Worm (Caenorhabditis elegans): ENCODE measurements around the gene D1054.9.

The D1054.9 gene

DNA sequence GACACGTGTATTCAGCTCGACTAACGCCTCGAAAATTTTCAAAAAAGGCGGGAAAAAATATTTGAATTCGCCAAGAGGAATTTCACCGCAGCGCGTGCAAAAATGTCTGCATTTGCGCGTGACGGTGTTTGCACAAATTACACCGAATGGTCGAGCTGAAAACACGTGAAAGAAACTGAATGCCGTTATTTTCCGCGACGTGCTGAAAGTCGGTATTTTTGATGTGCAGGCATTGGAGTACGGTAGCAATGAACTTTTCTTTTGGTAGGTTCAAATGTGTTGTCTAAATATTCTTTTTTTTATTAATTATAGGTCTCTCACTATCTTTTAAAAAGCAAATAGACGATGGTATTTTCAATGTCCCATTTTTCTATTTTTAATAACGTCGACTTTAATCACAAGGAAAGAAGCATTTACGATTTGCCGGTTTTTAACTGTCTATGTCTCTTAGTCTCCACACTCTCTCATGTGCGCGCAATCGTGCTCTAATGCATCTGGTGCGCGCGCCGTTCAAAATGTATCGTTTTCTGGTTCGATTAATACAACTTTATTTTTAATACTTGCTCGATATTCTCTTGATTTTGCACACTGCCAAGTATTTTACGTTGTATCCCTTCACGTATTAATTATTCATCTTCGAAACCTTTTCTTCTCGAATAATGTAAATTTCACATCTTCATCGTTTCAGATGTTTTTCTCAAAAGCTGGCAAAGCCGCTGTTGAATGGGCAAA, 22.7 kb upstream of the D1054.9 start, which contains the start of the genes C29A12.1 and lig-1 (continued):
- no peak for TF ChIP-seq skn-1 (tag; optimal IDR thresholded peaks at IDR 0.05)
- no peak for TF ChIP-seq ztf-7 (tag; optimal IDR thresholded peaks at IDR 0.05)
- TF ChIP-seq nhr-41 (GFP tag; IDR thresholded peaks at IDR 0.05): no peak
- no peak for TF ChIP-seq ZK546.5 (tag; optimal IDR thresholded peaks at IDR 0.05)

DNA sequence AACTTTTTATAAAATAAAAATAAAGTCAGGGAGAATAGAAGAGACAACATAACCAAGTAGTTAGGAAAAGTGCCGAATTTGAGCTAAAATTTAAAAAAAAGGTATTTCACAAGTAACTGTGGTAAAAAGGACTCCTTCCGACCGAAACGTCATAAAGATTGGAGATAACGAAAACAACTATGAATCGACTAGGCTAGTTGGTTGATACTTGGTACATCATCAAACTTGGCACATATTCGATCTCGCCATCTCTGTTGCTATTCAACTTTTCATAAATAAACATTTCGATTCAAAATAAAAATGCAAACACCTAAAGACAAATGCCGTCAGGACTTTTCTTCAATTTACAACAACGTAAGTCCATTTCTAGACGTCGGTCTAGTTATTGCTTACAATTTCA, 20.9 kb upstream of the D1054.9 start, which contains the start of gene C29A12.22:
Gene C29A12.22 (plus strand): TSS at position 301 of the 400 bp plus-strand sequence.
- TF ChIP-seq nhr-41 (GFP tag; IDR thresholded peaks at IDR 0.05): no peak
- no peak for TF ChIP-seq aha-1 (tag)
- TF ChIP-seq saeg-2 (GFP tag; IDR thresholded peaks at IDR 0.05): no peak
- no peak for TF ChIP-seq ceh-28 (tag; optimal IDR thresholded peaks at IDR 0.05)
- no peak for TF ChIP-seq attf-4 (tag; optimal IDR thresholded peaks at IDR 0.05)
- TF ChIP-seq F10B5.3 (tag; optimal IDR thresholded peaks at IDR 0.05): no peak
- TF ChIP-seq Y5F2A.4 (GFP tag; optimal IDR thresholded peaks at IDR 0.05): no peak
- no peak for TF ChIP-seq pqm-1 (tag; optimal IDR thresholded peaks at IDR 0.05)
- TF ChIP-seq fos-1 (tag; optimal IDR thresholded peaks at IDR 0.05): no peak
- no peak for TF ChIP-seq F44E2.7 (GFP tag; IDR thresholded peaks at IDR 0.05)
- TF ChIP-seq ztf-11 (tag; optimal IDR thresholded peaks at IDR 0.05): no peak
- no peak for TF ChIP-seq lim-7 (GFP tag; IDR thresholded peaks at IDR 0.05)
- TF ChIP-seq F49E8.2 (tag; optimal IDR thresholded peaks at IDR 0.05; ENCODE audit: borderline replicate concordance): no peak
- no peak for TF ChIP-seq ZK546.5 (tag; optimal IDR thresholded peaks at IDR 0.05)
- TF ChIP-seq egl-27 (tag; optimal IDR thresholded peaks at IDR 0.05): no peak
- TF ChIP-seq php-3 (GFP tag; IDR thresholded peaks at IDR 0.05): no peak

DNA sequence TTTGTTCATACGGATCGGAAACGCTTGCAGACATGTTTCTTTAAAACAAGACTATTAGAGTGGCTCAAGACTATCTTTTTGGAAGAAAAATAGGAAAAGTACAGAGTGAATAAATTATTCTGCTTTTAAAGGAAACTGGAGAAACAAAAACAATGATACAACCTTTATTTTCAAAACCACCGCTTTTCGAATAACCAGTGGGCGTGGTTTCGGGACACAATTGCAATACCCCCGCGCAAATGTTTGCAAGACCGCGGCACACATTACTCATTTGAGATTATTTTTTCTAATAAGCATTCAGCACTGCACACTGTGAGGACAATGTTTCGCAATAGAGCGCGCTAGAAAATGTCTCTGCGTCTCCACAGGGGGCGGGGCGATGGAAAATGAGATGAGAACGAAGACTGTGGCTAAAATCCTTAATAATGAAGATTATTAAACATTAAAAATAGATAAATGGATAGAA, 17.0 kb upstream of the D1054.9 start, which contains the start of gene plrg-1:
Gene plrg-1 (minus strand): TSS at position 51 of the 466 bp plus-strand sequence.
- TF ChIP-seq F10B5.3 (tag; optimal IDR thresholded peaks at IDR 0.05) (peak; percentile 60), ceh-20 (GFP tag; IDR thresholded peaks at IDR 0.05) (peak; percentile 89), nhr-11 (tag; optimal IDR thresholded peaks at IDR 0.05) (peak; percentile 78), daf-19 (GFP tag; conservative IDR thresholded peaks at IDR 0.05) (peak; percentile 68; the same call in 1 of the 2 replicates), nhr-28 (tag; optimal IDR thresholded peaks at IDR 0.05) (peak; percentile 85), nhr-48 (tag; optimal IDR thresholded peaks at IDR 0.05) (peak; percentile 78), F37D6.2 (tag; optimal IDR thresholded peaks at IDR 0.05) (peak; percentile 62), nhr-111 (GFP tag; optimal IDR thresholded peaks at IDR 0.05) (no peak), lin-13 (GFP tag; optimal IDR thresholded peaks at IDR 0.05) (peak; percentile 85), php-3 (GFP tag; IDR thresholded peaks at IDR 0.05) (peak; percentile 77), ZK337.2 (GFP tag; IDR thresholded peaks at IDR 0.05) (no peak), T20F7.1 (GFP tag; optimal IDR thresholded peaks at IDR 0.05) (no peak), vab-7 (GFP tag; IDR thresholded peaks at IDR 0.05) (peak; percentile 88), lin-38 (GFP tag; IDR thresholded peaks at IDR 0.05) (peak; percentile 93), Y105C5A.15 (GFP tag; IDR thresholded peaks at IDR 0.05) (no peak), ces-1 (GFP tag; optimal IDR thresholded peaks at IDR 0.05) (peak; percentile 3), R02D3.7 (tag; optimal IDR thresholded peaks at IDR 0.05) (no peak), snpc-1.2 (GFP tag; IDR thresholded peaks at IDR 0.05) (peak; percentile 67; the same call in 1 of the 2 replicates), egl-43 (GFP tag; IDR thresholded peaks at IDR 0.05) (peak; percentile 89), mxl-2 (GFP tag; conservative IDR thresholded peaks at IDR 0.05) (0 out of 2 replicates have a peak, but pooled peaks have one; percentile 50), lir-3 (tag; optimal IDR thresholded peaks at IDR 0.05) (no peak), ceh-44 (GFP tag; IDR thresholded peaks at IDR 0.05) (peak; percentile 89), jun-1 (tag; optimal IDR thresholded peaks at IDR 0.05) (peak; percentile 43), mdt-29 (GFP tag; IDR thresholded peaks at IDR 0.05) (no peak), hlh-11 (tag; optimal IDR thresholded peaks at IDR 0.05) (peak; percentile 89), nhr-25 (tag; optimal IDR thresholded peaks at IDR 0.05; ENCODE audit: borderline replicate concordance, insufficient read depth) (peak; percentile 42), fos-1 (tag; optimal IDR thresholded peaks at IDR 0.05) (no peak), daf-12 (tag; optimal IDR thresholded peaks at IDR 0.05) (no peak), F49E8.2 (tag; optimal IDR thresholded peaks at IDR 0.05; ENCODE audit: borderline replicate concordance) (peak; percentile 59), snpc-4 (tag; optimal IDR thresholded peaks at IDR 0.05) (no peak), duxl-1 (tag; optimal IDR thresholded peaks at IDR 0.05; ENCODE audit: poor library complexity) (peak; percentile 90), mdl-1 (tag; optimal IDR thresholded peaks at IDR 0.05) (peak; percentile 47 to 63)
